Worm (Caenorhabditis elegans) whole organism, young adult: ENCODE data around the gene F58D2.3.
A peak's percentile ranks its signal among the peaks of the same experiment; 100 is the strongest.

Source experiments
- B0035.1 ChIP-seq: sonication (generic microtip); optimal IDR thresholded peaks from 2 replicates; lab custom pipeline; 2016; ENCODE audit warnings: missing genetic modification characterization, mild to moderate bottlenecking, missing compliant biosample characterization, missing genotype, missing genetic modification reagents
- B0261.1 ChIP-seq: sonication (generic microtip); optimal IDR thresholded peaks from 2 replicates; lab custom pipeline; 2016; ENCODE audit warnings: mild to moderate bottlenecking, missing genetic modification characterization, moderate library complexity, missing compliant biosample characterization
- B0336.3 ChIP-seq: fragments of 200-800 bp; sonication (Bioruptor generic); IDR thresholded peaks from 2 replicates; pipeline ENCODE4 v1.3.6; 2022; ENCODE audit warnings: missing genetic modification characterization, missing compliant biosample characterization
- C06A6.2 ChIP-seq: fragments of 200-800 bp; sonication (Bioruptor generic); conservative IDR thresholded peaks from 2 replicates; pipeline ENCODE4 v1.3.6; 2022; ENCODE audit warnings: missing genetic modification characterization, missing compliant biosample characterization
- F22D6.2 ChIP-seq: sonication (generic microtip); optimal IDR thresholded peaks from 2 replicates; lab custom pipeline; 2016; ENCODE audit warnings: mild to moderate bottlenecking, missing genetic modification characterization, missing compliant biosample characterization
- F23B12.7 ChIP-seq: sonication (generic microtip); optimal IDR thresholded peaks from 2 replicates; lab custom pipeline; 2017; ENCODE audit warnings: missing genetic modification characterization, mild to moderate bottlenecking, missing compliant biosample characterization, antibody characterized with exemption, moderate library complexity; ENCODE audit not compliant: insufficient read depth
- F39B2.1 ChIP-seq: fragments of 200-800 bp; sonication (Bioruptor generic); IDR thresholded peaks from 2 replicates; pipeline ENCODE4 v1.3.6; 2022; ENCODE audit warnings: missing genetic modification reagents, missing genetic modification characterization, missing compliant biosample characterization
- F49E8.2 ChIP-seq: sonication (generic microtip); optimal IDR thresholded peaks from 3 replicates; lab custom pipeline; 2017; ENCODE audit warnings: missing genetic modification characterization, mild to moderate bottlenecking, missing compliant biosample characterization, antibody characterized with exemption, moderate library complexity; ENCODE audit not compliant: insufficient read depth
- K11D2.4 ChIP-seq: fragments of 200-800 bp; sonication (Bioruptor generic); IDR thresholded peaks from 2 replicates; pipeline ENCODE4 v1.3.6; 2022; ENCODE audit warnings: missing genetic modification reagents, missing genetic modification characterization, missing compliant biosample characterization
- T07F8.4 ChIP-seq: sonication (generic microtip); optimal IDR thresholded peaks from 2 replicates; lab custom pipeline; 2016; ENCODE audit warnings: mild to moderate bottlenecking, missing genetic modification characterization, moderate library complexity, missing compliant biosample characterization
- Y79H2A.3 ChIP-seq: fragments of 200-800 bp; sonication (Bioruptor generic); conservative IDR thresholded peaks from 2 replicates; pipeline ENCODE4 v1.3.6; 2022; ENCODE audit warnings: missing genetic modification reagents, missing genetic modification characterization, missing compliant biosample characterization
- aptf-2 ChIP-seq: fragments of 200-800 bp; sonication (Bioruptor generic); conservative IDR thresholded peaks from 2 replicates; pipeline ENCODE4 v1.3.6; 2022; ENCODE audit warnings: missing genetic modification reagents, missing genetic modification characterization, missing compliant biosample characterization
- attf-6 ChIP-seq: fragments of 200-800 bp; sonication (Bioruptor generic); IDR thresholded peaks from 2 replicates; pipeline ENCODE4 v1.3.6; 2022; ENCODE audit warnings: missing genetic modification reagents, missing genetic modification characterization, missing compliant biosample characterization
- cebp-1 ChIP-seq, 2 experiments: fragments of 200-800 bp in 1 of 2; sonication (Bioruptor generic) in 1 of 2; sonication (generic microtip) in 1 of 2; IDR thresholded peaks in 1 of 2; optimal IDR thresholded peaks in 1 of 2; 2 replicates each; pipeline versions ENCODE4 v1.3.6 to Lab custom; 2017 to 2022; ENCODE audit warnings: missing compliant biosample characterization in 2 of 2, missing genetic modification characterization in 2 of 2, mild to moderate bottlenecking in 1 of 2, missing genetic modification reagents in 1 of 2, moderate library complexity in 1 of 2
- cebp-2 ChIP-seq: fragments of 200-800 bp; sonication (Bioruptor generic); IDR thresholded peaks from 2 replicates; pipeline ENCODE4 v1.3.6; 2022; ENCODE audit warnings: missing genetic modification characterization, missing compliant biosample characterization
- ceh-100 ChIP-seq: fragments of 200-800 bp; sonication (Bioruptor generic); IDR thresholded peaks from 2 replicates; pipeline ENCODE4 v1.3.6; 2022; ENCODE audit warnings: missing genetic modification reagents, missing genetic modification characterization, missing compliant biosample characterization
- die-1 ChIP-seq: sonication (generic microtip); optimal IDR thresholded peaks from 2 replicates; lab custom pipeline; 2016; ENCODE audit warnings: missing genotype, mild to moderate bottlenecking, missing genetic modification characterization, missing compliant biosample characterization
- dpff-1 ChIP-seq: sonication (generic microtip); optimal IDR thresholded peaks from 2 replicates; lab custom pipeline; 2017; ENCODE audit warnings: mild to moderate bottlenecking, missing genetic modification characterization, missing compliant biosample characterization
- fkh-3 ChIP-seq: sonication (generic microtip); optimal IDR thresholded peaks from 2 replicates; lab custom pipeline; 2016; ENCODE audit warnings: mild to moderate bottlenecking, missing genetic modification characterization, missing compliant biosample characterization
- gei-17 ChIP-seq: fragments of 200-800 bp; sonication (Bioruptor generic); optimal IDR thresholded peaks from 2 replicates; lab custom pipeline; 2018; ENCODE audit warnings: mild to moderate bottlenecking, missing genetic modification characterization, missing compliant biosample characterization
- hrde-1 ChIP-seq: sonication (generic microtip); optimal IDR thresholded peaks from 2 replicates; lab custom pipeline; 2016; ENCODE audit warnings: missing genetic modification characterization, mild to moderate bottlenecking, missing compliant biosample characterization, moderate library complexity, missing genotype, missing genetic modification reagents, borderline replicate concordance
- lin-40 ChIP-seq: sonication (generic microtip); optimal IDR thresholded peaks from 2 replicates; lab custom pipeline; 2016; ENCODE audit warnings: missing genetic modification characterization, mild to moderate bottlenecking, missing compliant biosample characterization, missing genotype, missing genetic modification reagents
- madf-8 ChIP-seq: fragments of 200-800 bp; sonication (Bioruptor generic); conservative IDR thresholded peaks from 2 replicates; pipeline ENCODE4 v1.3.6; 2022; ENCODE audit warnings: missing genetic modification reagents, missing genetic modification characterization, missing compliant biosample characterization
- mcd-1 ChIP-seq: fragments of 200-800 bp; sonication (Bioruptor generic); IDR thresholded peaks from 2 replicates; pipeline ENCODE4 v1.3.6; 2022; ENCODE audit warnings: missing genetic modification reagents, missing genetic modification characterization, missing compliant biosample characterization
- nfya-2 ChIP-seq: fragments of 200-800 bp; sonication (Bioruptor generic); IDR thresholded peaks from 2 replicates; pipeline ENCODE4 v1.3.6; 2022; ENCODE audit warnings: missing genetic modification reagents, missing genetic modification characterization, missing compliant biosample characterization
- nhr-120 ChIP-seq: fragments of 200-800 bp; sonication (Bioruptor generic); IDR thresholded peaks from 2 replicates; pipeline ENCODE4 v1.3.6; 2022; ENCODE audit warnings: missing genetic modification characterization, missing compliant biosample characterization
- pha-4 ChIP-seq: fragments of 150-350 bp; sonication (generic microtip); optimal IDR thresholded peaks from 2 replicates; lab custom pipeline; 2014; ENCODE audit warnings: missing biosample characterization, missing genetic modification reagents, missing genetic modification characterization
- rcor-1 ChIP-seq: fragments of 200-800 bp; sonication (Bioruptor generic); IDR thresholded peaks from 2 replicates; pipeline ENCODE4 v1.3.6; 2022; ENCODE audit warnings: missing genetic modification reagents, missing genetic modification characterization, missing compliant biosample characterization
- rec-8 ChIP-seq, 2 experiments: sonication (generic microtip); optimal IDR thresholded peaks; 2 replicates each; lab custom pipeline; 2016; ENCODE audit warnings: mild to moderate bottlenecking in 2 of 2, missing genetic modification characterization in 2 of 2, missing genetic modification reagents in 2 of 2, missing genotype in 2 of 2, missing biosample characterization in 1 of 2, missing compliant biosample characterization in 1 of 2, moderate library complexity in 1 of 2
- sdz-38 ChIP-seq: sonication (generic microtip); optimal IDR thresholded peaks from 2 replicates; lab custom pipeline; 2016; ENCODE audit warnings: missing genotype, missing genetic modification characterization, missing compliant biosample characterization
- sea-2 ChIP-seq: fragments of 200-800 bp; sonication (Bioruptor generic); IDR thresholded peaks from 2 replicates; pipeline ENCODE4 v1.3.6; 2022; ENCODE audit warnings: missing genetic modification characterization, missing compliant biosample characterization
- snpc-1.1 ChIP-seq: sonication (generic microtip); optimal IDR thresholded peaks from 2 replicates; lab custom pipeline; 2017; ENCODE audit warnings: missing genetic modification characterization, mild to moderate bottlenecking, missing compliant biosample characterization, antibody characterized with exemption, moderate library complexity, missing genotype, missing genetic modification reagents; ENCODE audit not compliant: insufficient read depth
- snpc-1.3 ChIP-seq: sonication (generic microtip); optimal IDR thresholded peaks from 2 replicates; lab custom pipeline; 2017; ENCODE audit warnings: missing genetic modification characterization, mild to moderate bottlenecking, missing compliant biosample characterization, antibody characterized with exemption, moderate library complexity, missing genotype, missing genetic modification reagents; ENCODE audit not compliant: insufficient read depth
- snpc-4 ChIP-seq, 5 experiments: fragments of 150-350 bp in 1 of 5; sonication (generic microtip) in 4 of 5; optimal IDR thresholded peaks; 2 replicates each; lab custom pipeline; 2014 to 2018; ENCODE audit warnings: missing genetic modification characterization in 5 of 5, missing biosample characterization in 3 of 5, antibody characterized with exemption in 2 of 5, mild to moderate bottlenecking in 2 of 5, missing compliant biosample characterization in 2 of 5, missing genotype in 2 of 5, moderate library complexity in 2 of 5, missing genetic modification reagents in 1 of 5
- tbx-9 ChIP-seq: sonication (generic microtip); optimal IDR thresholded peaks from 2 replicates; lab custom pipeline; 2016; ENCODE audit warnings: borderline replicate concordance, missing genetic modification characterization, inconsistent platforms, missing compliant biosample characterization
- xnd-1 ChIP-seq: sonication (generic microtip); optimal IDR thresholded peaks from 2 replicates; lab custom pipeline; 2016; ENCODE audit warnings: missing genotype, missing genetic modification reagents, missing genetic modification characterization, missing compliant biosample characterization
- ztf-28 ChIP-seq: fragments of 200-800 bp; sonication (Bioruptor generic); IDR thresholded peaks from 2 replicates; pipeline ENCODE4 v1.3.6; 2022; ENCODE audit warnings: missing genetic modification reagents, missing genetic modification characterization, missing compliant biosample characterization
- ztf-3 ChIP-seq: fragments of 200-800 bp; sonication (Bioruptor generic); optimal IDR thresholded peaks from 2 replicates; lab custom pipeline; 2018; ENCODE audit warnings: mild to moderate bottlenecking, missing genetic modification characterization, missing compliant biosample characterization

Gene F58D2.3

ce11 chrIV:13170241-13170640 lies 10.4 kb downstream of the F58D2.3 start, which contains the start of gene nas-14:
TSS of gene nas-14 (plus strand) at chrIV:13170541.
- TF ChIP-seq sdz-38 (tag; lab: Kevin White, UChicago) (no peak), mcd-1 (no peak), dpff-1 (no peak), nfya-2 (no peak), attf-6 (no peak), rec-8 (tag; optimal IDR thresholded peaks at IDR 0.05; lab: Kevin White, UChicago) (no peak), K11D2.4 (GFP tag; lab: Robert Waterston, UW) (no peak), aptf-2 (GFP tag; lab: Robert Waterston, UW) (no peak), die-1 (tag; lab: Kevin White, UChicago) (no peak), nhr-120 (GFP tag; lab: Robert Waterston, UW) (no peak), cebp-1 (GFP tag; IDR thresholded peaks at IDR 0.05; lab: Robert Waterston, UW) (no peak), cebp-1 (tag; optimal IDR thresholded peaks at IDR 0.05; lab: Kevin White, UChicago) (no peak), lin-40 (tag; lab: Kevin White, UChicago) (no peak), C06A6.2 (no peak), hrde-1 (tag; lab: Kevin White, UChicago) (no peak)

ce11 chrIV:13167534-13167933 lies 13.1 kb downstream of the F58D2.3 start:
- TF ChIP-seq rec-8 (tag; optimal IDR thresholded peaks at IDR 0.05; lab: Kevin White, UChicago) = no peak
- TF ChIP-seq Y79H2A.3 (GFP tag; lab: Robert Waterston, UW) = no peak
- no peak for TF ChIP-seq B0035.1 (tag; lab: Kevin White, UChicago)
- TF ChIP-seq pha-4 (tag; lab: Kevin White, UChicago) = no peak
- TF ChIP-seq mcd-1 = no peak
- no peak for TF ChIP-seq cebp-2
- no peak for TF ChIP-seq ceh-100 (GFP tag; lab: Robert Waterston, UW)
- TF ChIP-seq ztf-3 (GFP tag; lab: Kevin White, UChicago) = no peak
- no peak for TF ChIP-seq F49E8.2 (tag; lab: Kevin White, UChicago)
- no peak for TF ChIP-seq F39B2.1 (GFP tag; lab: Robert Waterston, UW)

- no peak for TF ChIP-seq ztf-3 (GFP tag; lab: Kevin White, UChicago)
- TF ChIP-seq F23B12.7 (tag; lab: Kevin White, UChicago) = no peak
- TF ChIP-seq snpc-4 (GFP tag; optimal IDR thresholded peaks at IDR 0.05; lab: Kevin White, UChicago) = no peak
- no peak for TF ChIP-seq snpc-4 (tag; optimal IDR thresholded peaks at IDR 0.05; lab: Kevin White, UChicago)
- no peak for TF ChIP-seq cebp-1 (GFP tag; IDR thresholded peaks at IDR 0.05; lab: Robert Waterston, UW)
- no peak for TF ChIP-seq cebp-1 (tag; optimal IDR thresholded peaks at IDR 0.05; lab: Kevin White, UChicago)
- TF ChIP-seq, all 124 proteins: peak for 0
Measured at ce11 chrIV:13165181-13165580, 15.4 kb downstream of the F58D2.3 start, which contains the start of gene scl-14. TSS of gene scl-14 (plus strand) at chrIV:13165481.

ce11 chrIV:13154391-13155283 lies 26.0 kb downstream of the F58D2.3 start, which contains the start of the genes crld-1 and msh-5:
TSS of gene crld-1 (minus strand) at chrIV:13154441.
TSS of gene msh-5 (plus strand) at chrIV:13155233.
- TF ChIP-seq gei-17 (GFP tag; lab: Kevin White, UChicago) (no peak), sea-2 (no peak), snpc-1.1 (tag; lab: Kevin White, UChicago) (no peak), B0336.3 (GFP tag; lab: Robert Waterston, UW) (no peak), F22D6.2 (no peak), xnd-1 (tag; lab: Kevin White, UChicago) (peak; percentile 81), snpc-1.3 (tag; lab: Kevin White, UChicago) (peak; percentile 32), ztf-3 (GFP tag; lab: Kevin White, UChicago) (no peak), madf-8 (GFP tag; lab: Robert Waterston, UW) (peak; percentile 82), snpc-4 (GFP tag; optimal IDR thresholded peaks at IDR 0.05; lab: Kevin White, UChicago) (peak; percentile 36), snpc-4 (tag; optimal IDR thresholded peaks at IDR 0.05; lab: Kevin White, UChicago) (peak in 1 of 4 experiments; percentile 69), fkh-3 (tag; lab: Kevin White, UChicago) (no peak), attf-6 (peak; percentile 71; the same call in 1 of the 2 replicates), B0261.1 (tag; lab: Kevin White, UChicago) (no peak), tbx-9 (no peak), T07F8.4 (no peak), rcor-1 (0 out of 2 replicates have a peak, but pooled peaks have one; percentile 43), aptf-2 (GFP tag; lab: Robert Waterston, UW) (no peak), ztf-28 (no peak)
